Fruit fly (Drosophila melanogaster): ENCODE measurements around the gene Gr10b.

Gene Gr10b

dm6 chrX:11390625-11391363 is 22.2 kb downstream of the Gr10b start (continued):
- no peak for TF ChIP-seq btn (GFP tag; optimal IDR thresholded peaks at IDR 0.05)
- no peak for TF ChIP-seq unc-4 (GFP tag; IDR thresholded peaks at IDR 0.05; ENCODE audit: partially characterized antibody)
- peak; percentile 92 for TF ChIP-seq CG1603 (tag; optimal IDR thresholded peaks at IDR 0.05)
- TF ChIP-seq pan (optimal IDR thresholded peaks at IDR 0.05): peak in 1 of 2 experiments; percentile 10
- peak in 1 of 2 experiments; percentile 86 for TF ChIP-seq pan (GFP tag; optimal IDR thresholded peaks at IDR 0.05 in 1 of 2, IDR thresholded peaks at IDR 0.05 in 1 of 2)
- TF ChIP-seq bigmax (GFP tag; optimal IDR thresholded peaks at IDR 0.05): no peak
- peak; percentile 47 for TF ChIP-seq Deaf1 (tag; optimal IDR thresholded peaks at IDR 0.05)
- TF ChIP-seq CG11504 (tag; optimal IDR thresholded peaks at IDR 0.05): peak; percentile 82
- peak; percentile 84 for TF ChIP-seq Xrp1 (GFP tag; IDR thresholded peaks at IDR 0.05)
- TF ChIP-seq chif (GFP tag; optimal IDR thresholded peaks at IDR 0.05): peak; percentile 59 to 83
- TF ChIP-seq Usf (GFP tag; optimal IDR thresholded peaks at IDR 0.05): peak; percentile 58
- TF ChIP-seq Hmx (GFP tag; optimal IDR thresholded peaks at IDR 0.05): peak; percentile 39
- TF ChIP-seq CG34224 (GFP tag; IDR thresholded peaks at IDR 0.05; ENCODE audit: partially characterized antibody): no peak
- TF ChIP-seq Fer2 (tag; optimal IDR thresholded peaks at IDR 0.05): peak; percentile 57
- TF ChIP-seq Antp (GFP tag; optimal IDR thresholded peaks at IDR 0.05): peak; percentile 74
- peak; percentile 11 for TF ChIP-seq CG15011 (GFP tag; optimal IDR thresholded peaks at IDR 0.05)
- TF ChIP-seq Rfx (GFP tag; IDR thresholded peaks at IDR 0.05): peak; percentile 94
- no peak for TF ChIP-seq cad (GFP tag; optimal IDR thresholded peaks at IDR 0.05)
- TF ChIP-seq bcd (GFP tag; optimal IDR thresholded peaks at IDR 0.05): peak; percentile 77
- no peak for TF ChIP-seq Dp (GFP tag; optimal IDR thresholded peaks at IDR 0.05)
- no peak for TF ChIP-seq CG17912 (GFP tag; optimal IDR thresholded peaks at IDR 0.05)
- TF ChIP-seq Bgb (GFP tag; IDR thresholded peaks at IDR 0.05; ENCODE audit: partially characterized antibody): no peak
- TF ChIP-seq gem (tag; optimal IDR thresholded peaks at IDR 0.05): peak; percentile 84
- no peak for TF ChIP-seq CG7745 (tag; optimal IDR thresholded peaks at IDR 0.05)
- TF ChIP-seq disco-r (GFP tag; optimal IDR thresholded peaks at IDR 0.05): peak; percentile 42
- TF ChIP-seq hbn (GFP tag; IDR thresholded peaks at IDR 0.05; ENCODE audit: partially characterized antibody): no peak
- TF ChIP-seq CG13624 (GFP tag; optimal IDR thresholded peaks at IDR 0.05): peak; percentile 85
- TF ChIP-seq CG8089 (GFP tag; optimal IDR thresholded peaks at IDR 0.05): peak; percentile 58
- TF ChIP-seq NfI (GFP tag; optimal IDR thresholded peaks at IDR 0.05): peak; percentile 78
- TF ChIP-seq CG32772 (GFP tag; IDR thresholded peaks at IDR 0.05): peak; percentile 85
- TF ChIP-seq CG9797 (GFP tag; optimal IDR thresholded peaks at IDR 0.05): no peak
- peak; percentile 56 for TF ChIP-seq CG33213 (GFP tag; optimal IDR thresholded peaks at IDR 0.05)
- peak; percentile 66 for TF ChIP-seq CG16815 (GFP tag; optimal IDR thresholded peaks at IDR 0.05)
- peak; percentile 36 for TF ChIP-seq CG18011 (GFP tag; optimal IDR thresholded peaks at IDR 0.05)
- peak; percentile 25 for TF ChIP-seq CG6683 (GFP tag; optimal IDR thresholded peaks at IDR 0.05)
- peak; percentile 55 for TF ChIP-seq CG6254 (GFP tag; optimal IDR thresholded peaks at IDR 0.05)
- peak; percentile 53 for TF ChIP-seq CG14710 (tag; optimal IDR thresholded peaks at IDR 0.05)
- TF ChIP-seq hth (optimal IDR thresholded peaks at IDR 0.05): no peak
- TF ChIP-seq prd (optimal IDR thresholded peaks at IDR 0.05): no peak
- peak; percentile 92 for TF ChIP-seq prd (GFP tag; IDR thresholded peaks at IDR 0.05)
- peak; percentile 55 for TF ChIP-seq CG8944 (GFP tag; optimal IDR thresholded peaks at IDR 0.05)
- peak; percentile 24 for TF ChIP-seq CG31365 (tag; optimal IDR thresholded peaks at IDR 0.05)
- TF ChIP-seq CG17802 (tag; optimal IDR thresholded peaks at IDR 0.05): peak; percentile 47
- peak; percentile 24 for TF ChIP-seq emc (GFP tag; optimal IDR thresholded peaks at IDR 0.05)
- peak; percentile 74 for TF ChIP-seq Hsf (GFP tag; optimal IDR thresholded peaks at IDR 0.05)
- TF ChIP-seq CG11247 (GFP tag; IDR thresholded peaks at IDR 0.05): peak; percentile 84
- no peak for TF ChIP-seq CG10565 (GFP tag; optimal IDR thresholded peaks at IDR 0.05)
- TF ChIP-seq sim (GFP tag; IDR thresholded peaks at IDR 0.05): peak; percentile 51; the same call in 1 of the 2 replicates
- peak; percentile 13 for TF ChIP-seq CG12104 (GFP tag; optimal IDR thresholded peaks at IDR 0.05)
- peak; percentile 98 for TF ChIP-seq Med (GFP tag)
